Worm (Caenorhabditis elegans) whole organism, L3 larva: Measurements from ENCODE around the gene col-181.

ENCODE experiments used
- ZK546.5 ChIP-seq: sonication (generic microtip); optimal IDR thresholded peaks from 2 replicates; lab custom pipeline; 2017; ENCODE audit warnings: missing biosample characterization, missing genetic modification characterization
- daf-12 ChIP-seq: fragments of 150-350 bp; optimal IDR thresholded peaks from 2 replicates; lab custom pipeline; 2014; ENCODE audit warnings: missing biosample characterization, missing genetic modification reagents, missing genetic modification characterization
- jun-1 ChIP-seq: fragments of 150-350 bp; optimal IDR thresholded peaks from 2 replicates; lab custom pipeline; 2014; ENCODE audit warnings: missing biosample characterization, missing genetic modification reagents, missing genetic modification characterization
- nhr-12 ChIP-seq: fragments of 150-350 bp; optimal IDR thresholded peaks from 2 replicates; lab custom pipeline; 2014; ENCODE audit warnings: missing biosample characterization, missing genetic modification characterization
- pha-4 ChIP-seq: fragments of 150-350 bp; optimal IDR thresholded peaks from 2 replicates; lab custom pipeline; 2014; ENCODE audit warnings: missing biosample characterization, missing genetic modification reagents, missing genetic modification characterization
- sea-2 ChIP-seq: fragments of 150-350 bp; sonication (generic microtip); optimal IDR thresholded peaks from 4 replicates; lab custom pipeline; 2014; ENCODE audit warnings: missing biosample characterization, missing genetic modification reagents, missing genetic modification characterization
- unc-62 ChIP-seq: fragments of 150-350 bp; sonication (generic microtip); optimal IDR thresholded peaks from 4 replicates; lab custom pipeline; 2014; ENCODE audit warnings: missing biosample characterization, missing genetic modification reagents, missing genetic modification characterization

DNA sequence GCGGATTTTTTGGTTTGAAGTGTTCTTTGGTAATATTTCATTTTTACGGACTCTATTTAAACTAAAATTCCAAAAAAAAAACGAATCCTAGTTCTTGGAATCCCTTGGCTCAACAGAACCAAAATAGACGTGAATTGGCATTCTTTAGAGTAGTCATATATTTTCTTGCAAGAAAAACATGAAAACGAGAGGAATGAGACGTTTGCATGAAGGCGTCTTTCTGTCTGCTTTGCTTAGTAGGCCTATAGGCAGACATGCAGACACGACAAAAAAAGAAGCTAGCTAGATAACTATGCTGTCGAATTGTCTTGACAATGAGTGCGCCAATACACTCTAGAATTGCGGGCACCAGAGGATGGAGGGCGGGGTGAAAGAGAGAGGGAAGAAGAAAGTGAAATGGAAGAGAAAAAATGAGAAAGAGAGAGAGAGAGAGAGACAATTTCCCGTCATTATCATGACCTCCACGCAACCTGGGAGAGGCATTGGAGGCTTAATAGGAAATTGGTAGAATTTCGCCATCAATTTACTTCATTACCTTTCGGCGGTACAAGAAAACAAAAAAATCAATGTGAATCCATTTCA, 24.1 kb upstream of the col-181 start:
- no peak for TF ChIP-seq nhr-12 (tag; lab: Kevin White, UChicago)
- no peak for TF ChIP-seq sea-2 (GFP tag; lab: Kevin White, UChicago)
- no peak for TF ChIP-seq daf-12
- TF ChIP-seq pha-4 (tag; lab: Kevin White, UChicago) = no peak
- TF ChIP-seq jun-1 (tag; lab: Kevin White, UChicago) = no peak
- TF ChIP-seq unc-62 (GFP tag; lab: Kevin White, UChicago) = no peak
- TF ChIP-seq ZK546.5 (tag; lab: Kevin White, UChicago) = no peak
